Fruit fly (Drosophila melanogaster) whole organism, embryonic: ENCODE results near the gene Usp5.

Experiments used
- Atf6 ChIP-seq: fragments of 200-800 bp; sonication (Bioruptor generic); IDR thresholded peaks from 2 replicates; pipeline ENCODE4 v1.3.6; 2022; ENCODE audit warnings: missing biosample characterization, missing genetic modification characterization
- Blimp-1 ChIP-seq: fragments of 200-800 bp; sonication (Bioruptor generic); optimal IDR thresholded peaks from 3 replicates; lab custom pipeline; 2018; ENCODE audit warnings: missing biosample characterization, missing genetic modification characterization, mild to moderate bottlenecking, moderate library complexity, missing genetic modification reagents
- C15 ChIP-seq: fragments of 200-800 bp; sonication (Bioruptor generic); IDR thresholded peaks from 3 replicates; pipeline ENCODE4 v1.3.6; 2022; ENCODE audit warnings: missing biosample characterization, missing genetic modification characterization
- CG10366 ChIP-seq: fragments of 200-800 bp; sonication (Bioruptor generic); IDR thresholded peaks from 2 replicates; pipeline ENCODE4 v1.3.6; 2022; ENCODE audit warnings: missing biosample characterization, missing genetic modification characterization
- CG12391 ChIP-seq: fragments of 200-800 bp; sonication (Bioruptor generic); optimal IDR thresholded peaks from 3 replicates; lab custom pipeline; 2018; ENCODE audit warnings: missing biosample characterization, mild to moderate bottlenecking, missing genetic modification characterization, moderate library complexity
- CG13775 ChIP-seq: fragments of 200-800 bp; sonication (Bioruptor generic); optimal IDR thresholded peaks from 3 replicates; lab custom pipeline; 2017; ENCODE audit warnings: missing biosample characterization, mild to moderate bottlenecking, missing genetic modification characterization
- CG14014 ChIP-seq: fragments of 200-800 bp; sonication (Bioruptor generic); IDR thresholded peaks from 2 replicates; pipeline ENCODE4 v1.3.6; 2022; ENCODE audit warnings: missing biosample characterization, missing genetic modification characterization
- CG14441 ChIP-seq: fragments of 200-800 bp; sonication (Bioruptor generic); IDR thresholded peaks from 2 replicates; pipeline ENCODE4 v1.3.6; 2022; ENCODE audit warnings: missing biosample characterization, missing genetic modification characterization
- CG14667 ChIP-seq: fragments of 200-800 bp; sonication (Bioruptor generic); IDR thresholded peaks from 2 replicates; pipeline ENCODE4 v1.3.6; 2022; ENCODE audit warnings: missing biosample characterization, missing genetic modification characterization
- CG17829 ChIP-seq: fragments of 200-800 bp; optimal IDR thresholded peaks from 2 replicates; lab custom pipeline; 2019; ENCODE audit warnings: missing biosample characterization, mild to moderate bottlenecking, missing genetic modification characterization, moderate library complexity
- CG2129 ChIP-seq: fragments of 200-800 bp; sonication (Bioruptor generic); IDR thresholded peaks from 2 replicates; pipeline ENCODE4 v1.3.6; 2022; ENCODE audit warnings: missing biosample characterization, missing genetic modification characterization; ENCODE audit not compliant: partially characterized antibody
- CG3995 ChIP-seq: fragments of 200-800 bp; sonication (Bioruptor generic); optimal IDR thresholded peaks from 3 replicates; lab custom pipeline; 2016; ENCODE audit warnings: missing biosample characterization, missing genetic modification characterization
- CG7786 ChIP-seq: fragments of 200-800 bp; sonication (Bioruptor generic); optimal IDR thresholded peaks from 2 replicates; lab custom pipeline; 2016; ENCODE audit warnings: missing biosample characterization, missing genetic modification characterization
- CG8765 ChIP-seq: fragments of 200-800 bp; sonication (Bioruptor generic); IDR thresholded peaks from 2 replicates; pipeline ENCODE4 v1.3.6; 2022; ENCODE audit warnings: missing biosample characterization, missing genetic modification characterization
- CG9437 ChIP-seq: fragments of 200-800 bp; sonication (Bioruptor generic); optimal IDR thresholded peaks from 2 replicates; lab custom pipeline; 2018; ENCODE audit warnings: missing biosample characterization, mild to moderate bottlenecking, missing genetic modification characterization
- CkIIα-i1 ChIP-seq: fragments of 200-800 bp; sonication (Bioruptor generic); IDR thresholded peaks from 2 replicates; pipeline ENCODE4 v1.3.6; 2022; ENCODE audit warnings: missing biosample characterization, missing genetic modification characterization
- Dek ChIP-seq: fragments of 200-800 bp; sonication (Bioruptor generic); optimal IDR thresholded peaks from 3 replicates; lab custom pipeline; 2019; ENCODE audit warnings: missing biosample characterization, mild to moderate bottlenecking, missing genetic modification characterization, moderate library complexity
- Drgx ChIP-seq: fragments of 200-800 bp; sonication (Bioruptor generic); IDR thresholded peaks from 2 replicates; pipeline ENCODE4 v1.3.6; 2022; ENCODE audit warnings: missing biosample characterization, missing genetic modification characterization
- E2f2 ChIP-seq: fragments of 200-800 bp; sonication (Bioruptor generic); IDR thresholded peaks from 2 replicates; pipeline ENCODE4 v1.3.6; 2022; ENCODE audit warnings: missing biosample characterization, missing genetic modification characterization
- Fer3 ChIP-seq: fragments of 200-800 bp; sonication (Bioruptor generic); optimal IDR thresholded peaks from 2 replicates; lab custom pipeline; 2018; ENCODE audit warnings: missing biosample characterization, mild to moderate bottlenecking, missing genetic modification characterization, moderate library complexity
- HLH54F ChIP-seq: fragments of 200-800 bp; sonication (Bioruptor generic); optimal IDR thresholded peaks from 3 replicates; lab custom pipeline; 2016; ENCODE audit warnings: missing biosample characterization, missing genetic modification characterization
- Hey ChIP-seq: fragments of 200-800 bp; sonication (Bioruptor generic); optimal IDR thresholded peaks from 3 replicates; lab custom pipeline; 2018; ENCODE audit warnings: missing biosample characterization, mild to moderate bottlenecking, missing genetic modification characterization
- HmgD ChIP-seq: fragments of 200-800 bp; sonication (Bioruptor generic); optimal IDR thresholded peaks from 3 replicates; lab custom pipeline; 2016; ENCODE audit warnings: missing biosample characterization, missing genetic modification characterization
- HmgZ ChIP-seq: fragments of 200-800 bp; sonication (Bioruptor generic); optimal IDR thresholded peaks from 2 replicates; lab custom pipeline; 2018; ENCODE audit warnings: missing biosample characterization, mild to moderate bottlenecking, missing genetic modification characterization
- Hr78 ChIP-seq, 2 experiments: fragments of 200-800 bp in 1 of 2; fragments of >200 bp in 1 of 2; sonication (Bioruptor generic) in 1 of 2; optimal IDR thresholded peaks; 2 replicates each; lab custom pipeline; 2017 to 2019; ENCODE audit warnings: missing biosample characterization in 2 of 2, missing genetic modification characterization in 2 of 2, mild to moderate bottlenecking in 1 of 2, moderate library complexity in 1 of 2
- Lhr ChIP-seq: fragments of 200-800 bp; sonication (Bioruptor generic); optimal IDR thresholded peaks from 3 replicates; lab custom pipeline; 2017; ENCODE audit warnings: mild to moderate bottlenecking, missing biosample characterization, missing genetic modification reagents, missing genetic modification characterization
- Lpt ChIP-seq: fragments of >200 bp; optimal IDR thresholded peaks from 2 replicates; lab custom pipeline; 2018; ENCODE audit warnings: missing biosample characterization, missing genetic modification characterization
- Myb ChIP-seq: fragments of 200-800 bp; sonication (Bioruptor generic); optimal IDR thresholded peaks from 2 replicates; lab custom pipeline; 2016; ENCODE audit warnings: missing biosample characterization, missing genetic modification characterization
- NC2β ChIP-seq: fragments of 200-800 bp; sonication (Bioruptor generic); optimal IDR thresholded peaks from 2 replicates; lab custom pipeline; 2016; ENCODE audit warnings: missing biosample characterization, missing genetic modification characterization
- NFAT ChIP-seq: fragments of 200-800 bp; sonication (Bioruptor generic); IDR thresholded peaks from 2 replicates; pipeline ENCODE4 v1.3.6; 2022; ENCODE audit warnings: missing biosample characterization, missing genetic modification characterization
- Nf-YA ChIP-seq: fragments of 200-800 bp; sonication (Bioruptor generic); IDR thresholded peaks from 2 replicates; pipeline ENCODE4 v1.3.6; 2022; ENCODE audit warnings: missing biosample characterization, missing genetic modification characterization
- Oaz ChIP-seq: fragments of 200-800 bp; sonication (Bioruptor generic); IDR thresholded peaks from 2 replicates; pipeline ENCODE4 v1.3.6; 2022; ENCODE audit warnings: missing biosample characterization, missing genetic modification characterization
- Trl ChIP-seq, 3 experiments: fragments of >200 bp in 2 of 3; fragments of 200-800 bp in 1 of 3; sonication (Bioruptor generic) in 1 of 3; optimal IDR thresholded peaks; 2 replicates in 1 of 3; 3 replicates in 2 of 3; lab custom pipeline; 2016 to 2017; ENCODE audit warnings: missing biosample characterization in 1 of 3, missing genetic modification characterization in 1 of 3
- Xbp1 ChIP-seq: fragments of 200-800 bp; sonication (Bioruptor generic); optimal IDR thresholded peaks from 3 replicates; lab custom pipeline; 2016; ENCODE audit warnings: missing biosample characterization, mild to moderate bottlenecking, missing genetic modification characterization
- ac ChIP-seq: fragments of 200-800 bp; sonication (Bioruptor generic); optimal IDR thresholded peaks from 3 replicates; lab custom pipeline; 2017; ENCODE audit warnings: missing biosample characterization, mild to moderate bottlenecking, missing genetic modification characterization
- cato ChIP-seq: fragments of 200-800 bp; sonication (Bioruptor generic); optimal IDR thresholded peaks from 2 replicates; lab custom pipeline; 2016; ENCODE audit warnings: missing biosample characterization, missing genetic modification characterization, borderline replicate concordance
- chm ChIP-seq: fragments of 200-800 bp; sonication (Bioruptor generic); IDR thresholded peaks from 2 replicates; pipeline ENCODE4 v1.3.6; 2022; ENCODE audit warnings: missing biosample characterization, missing genetic modification characterization
- danr ChIP-seq: fragments of 200-800 bp; sonication (Bioruptor generic); IDR thresholded peaks from 2 replicates; pipeline ENCODE4 v1.3.6; 2022; ENCODE audit warnings: missing biosample characterization, missing genetic modification characterization
- dysf ChIP-seq: fragments of 200-800 bp; sonication (Bioruptor generic); IDR thresholded peaks from 3 replicates; pipeline ENCODE4 v1.3.6; 2022; ENCODE audit warnings: missing biosample characterization, missing genetic modification characterization
- gcm2 ChIP-seq: fragments of 200-800 bp; sonication (Bioruptor generic); optimal IDR thresholded peaks from 2 replicates; lab custom pipeline; 2016; ENCODE audit warnings: missing biosample characterization, missing genetic modification characterization
- gt ChIP-seq: fragments of 200-800 bp; sonication (Bioruptor generic); IDR thresholded peaks from 2 replicates; pipeline ENCODE4 v1.3.6; 2022; ENCODE audit warnings: missing biosample characterization, missing genetic modification characterization
- hb ChIP-seq: fragments of 200-800 bp; sonication (Bioruptor generic); IDR thresholded peaks from 3 replicates; pipeline ENCODE4 v1.3.6; 2022; ENCODE audit warnings: missing biosample characterization, missing genetic modification characterization; ENCODE audit not compliant: partially characterized antibody
- hbn ChIP-seq: fragments of 200-800 bp; sonication (Bioruptor generic); IDR thresholded peaks from 2 replicates; pipeline ENCODE4 v1.3.6; 2022; ENCODE audit warnings: missing biosample characterization, missing genetic modification characterization; ENCODE audit not compliant: partially characterized antibody
- kay ChIP-seq: fragments of 200-800 bp; sonication (Bioruptor generic); optimal IDR thresholded peaks from 2 replicates; lab custom pipeline; 2016; ENCODE audit warnings: missing biosample characterization, missing genetic modification characterization
- sc ChIP-seq, 3 experiments: fragments of >200 bp in 2 of 3; fragments of 200-800 bp in 1 of 3; sonication (Bioruptor generic) in 1 of 3; optimal IDR thresholded peaks; 2 replicates in 2 of 3; 3 replicates in 1 of 3; lab custom pipeline; 2017; ENCODE audit warnings: mild to moderate bottlenecking in 1 of 3, missing biosample characterization in 1 of 3, missing genetic modification characterization in 1 of 3, missing genetic modification reagents in 1 of 3
- sima ChIP-seq: fragments of 200-800 bp; sonication (Bioruptor generic); optimal IDR thresholded peaks from 2 replicates; lab custom pipeline; 2016; ENCODE audit warnings: missing biosample characterization, missing genetic modification characterization
- sisA ChIP-seq: fragments of 200-800 bp; sonication (Bioruptor generic); IDR thresholded peaks from 2 replicates; pipeline ENCODE4 v1.3.6; 2022; ENCODE audit warnings: missing biosample characterization, missing genetic modification characterization
- sqz ChIP-seq: fragments of 200-800 bp; sonication (Bioruptor generic); optimal IDR thresholded peaks from 3 replicates; lab custom pipeline; 2018; ENCODE audit warnings: missing biosample characterization, mild to moderate bottlenecking, missing genetic modification characterization
- stc ChIP-seq: fragments of 200-800 bp; sonication (Bioruptor generic); IDR thresholded peaks from 2 replicates; pipeline ENCODE4 v1.3.6; 2022; ENCODE audit warnings: missing biosample characterization, missing genetic modification characterization
- trh ChIP-seq: fragments of 200-800 bp; sonication (Bioruptor generic); optimal IDR thresholded peaks from 2 replicates; lab custom pipeline; 2016; ENCODE audit warnings: missing biosample characterization, missing genetic modification characterization
- usp ChIP-seq: fragments of >200 bp; optimal IDR thresholded peaks from 2 replicates; lab custom pipeline; 2017; ENCODE audit warnings: missing biosample characterization, missing genetic modification characterization

Usp5 gene

dm6 chr3L:3127544-3127943 is 20.6 kb downstream of the Usp5 start, which contains the start of gene promL (continued):
- TF ChIP-seq HmgZ (peak; percentile 80), Lhr (peak; percentile 88), sc (optimal IDR thresholded peaks at IDR 0.05; lab: Kevin White, UChicago) (no peak), sc (GFP tag; optimal IDR thresholded peaks at IDR 0.05; lab: Kevin White, UChicago) (no peak), trh (GFP tag; lab: Kevin White, UChicago) (no peak), CkIIα-i1 (GFP tag; lab: Robert Waterston, UW) (no peak), danr (GFP tag; lab: Robert Waterston, UW) (no peak), usp (GFP tag; lab: Kevin White, UChicago) (no peak), CG13775 (GFP tag; lab: Kevin White, UChicago) (peak; percentile 66), C15 (GFP tag; lab: Robert Waterston, UW) (no peak), CG14014 (GFP tag; lab: Robert Waterston, UW) (peak; percentile 33; the same call in 1 of the 2 replicates), CG9437 (GFP tag; lab: Kevin White, UChicago) (peak; percentile 50), Dek (tag; lab: Kevin White, UChicago) (peak; percentile 53), CG14667 (GFP tag; lab: Robert Waterston, UW) (no peak), CG8765 (no peak), gcm2 (GFP tag; lab: Kevin White, UChicago) (no peak), CG2129 (GFP tag; lab: Robert Waterston, UW) (no peak), gt (no peak), CG12391 (tag; lab: Kevin White, UChicago) (peak; percentile 63), cato (GFP tag; lab: Kevin White, UChicago) (no peak), hbn (GFP tag; lab: Robert Waterston, UW) (0 out of 2 replicates have a peak, but pooled peaks have one; percentile 24), Hey (peak; percentile 16), CG3995 (peak; percentile 22), HLH54F (GFP tag; lab: Kevin White, UChicago) (peak; percentile 42), CG7786 (GFP tag; lab: Kevin White, UChicago) (peak; percentile 27), stc (GFP tag; lab: Robert Waterston, UW) (no peak), ac (GFP tag; lab: Kevin White, UChicago) (no peak), E2f2 (GFP tag; lab: Robert Waterston, UW) (peak; percentile 82), chm (GFP tag; lab: Robert Waterston, UW) (no peak; the same call in 1 of the 2 replicates), Xbp1 (peak; percentile 33), hb (GFP tag; lab: Robert Waterston, UW) (no peak), HmgD (GFP tag; lab: Kevin White, UChicago) (peak; percentile 33), sqz (GFP tag; lab: Kevin White, UChicago) (peak; percentile 40), CG14441 (GFP tag; lab: Robert Waterston, UW) (no peak), NFAT (0 out of 2 replicates have a peak, but pooled peaks have one; percentile 5), Myb (peak; percentile 99), Lpt (GFP tag; lab: Kevin White, UChicago) (no peak), NC2β (GFP tag; lab: Kevin White, UChicago) (peak; percentile 83), dysf (GFP tag; lab: Robert Waterston, UW) (peak; percentile 64; the same call in 2 of the 3 replicates), Blimp-1 (GFP tag; lab: Kevin White, UChicago) (peak; percentile 43), Nf-YA (GFP tag; lab: Robert Waterston, UW) (no peak), kay (GFP tag; lab: Kevin White, UChicago) (no peak), Hr78 (GFP tag; optimal IDR thresholded peaks at IDR 0.05; lab: Kevin White, UChicago) (no peak), sisA (no peak), CG10366 (GFP tag; lab: Robert Waterston, UW) (peak; percentile 35; the same call in 1 of the 2 replicates), Atf6 (no peak), Drgx (GFP tag; lab: Robert Waterston, UW) (no peak), Oaz (GFP tag; lab: Robert Waterston, UW) (no peak), CG17829 (peak; percentile 75), Fer3 (tag; lab: Kevin White, UChicago) (peak; percentile 53), Trl (optimal IDR thresholded peaks at IDR 0.05; lab: Kevin White, UChicago) (no peak), Trl (GFP tag; optimal IDR thresholded peaks at IDR 0.05; lab: Kevin White, UChicago) (peak; percentile 77), sima (GFP tag; lab: Kevin White, UChicago) (no peak)
